Worm (Caenorhabditis elegans): Measurements from ENCODE around the gene ugt-54.
"Not testable (repeated sequence)": the region's sequence is repeated elsewhere in the genome, so short reads cannot be mapped to it uniquely, and the experiment has no call there.

The ugt-54 gene

DNA sequence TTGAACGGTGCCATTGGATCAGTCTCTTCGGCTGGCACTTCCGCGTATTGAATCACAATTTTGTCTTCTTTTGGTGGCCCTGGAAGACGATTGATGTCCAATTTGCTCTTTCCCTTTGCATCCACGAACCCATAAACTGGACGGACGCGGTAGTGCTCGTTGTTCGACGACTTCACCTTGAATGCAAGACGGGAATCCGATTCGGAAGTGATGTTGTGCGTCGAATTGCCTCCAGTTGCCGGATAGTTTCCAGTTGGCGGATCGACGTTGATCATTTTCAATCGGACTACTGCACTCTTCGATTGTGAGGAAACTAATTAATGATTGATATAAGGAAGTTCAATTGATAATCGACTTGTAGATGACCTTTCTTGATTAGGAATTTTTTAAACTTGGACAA is 23.2 kb upstream of the ugt-54 start, which contains the start of gene ssp-34:
Gene ssp-34, minus strand, starts transcription at position 275 of the 400 bp plus-strand sequence.
- no peak for TF ChIP-seq nhr-12 (tag; optimal IDR thresholded peaks at IDR 0.05)
- TF ChIP-seq alr-1 (tag; optimal IDR thresholded peaks at IDR 0.05): no peak
- TF ChIP-seq sem-4 (tag; optimal IDR thresholded peaks at IDR 0.05): no peak
- no peak for TF ChIP-seq C34F6.9 (tag; optimal IDR thresholded peaks at IDR 0.05)
- no peak for TF ChIP-seq ama-1 (optimal IDR thresholded peaks at IDR 0.05)
- no peak for TF ChIP-seq zag-1 (tag; optimal IDR thresholded peaks at IDR 0.05)
- no peak for TF ChIP-seq aly-2 (tag; optimal IDR thresholded peaks at IDR 0.05)
- TF ChIP-seq lin-39 (tag; optimal IDR thresholded peaks at IDR 0.05): no peak
- no peak for TF ChIP-seq ZK546.5 (tag; optimal IDR thresholded peaks at IDR 0.05)
- no peak for TF ChIP-seq mab-5 (tag; optimal IDR thresholded peaks at IDR 0.05)
- TF ChIP-seq ztf-1 (GFP tag; conservative IDR thresholded peaks at IDR 0.05): no peak

DNA sequence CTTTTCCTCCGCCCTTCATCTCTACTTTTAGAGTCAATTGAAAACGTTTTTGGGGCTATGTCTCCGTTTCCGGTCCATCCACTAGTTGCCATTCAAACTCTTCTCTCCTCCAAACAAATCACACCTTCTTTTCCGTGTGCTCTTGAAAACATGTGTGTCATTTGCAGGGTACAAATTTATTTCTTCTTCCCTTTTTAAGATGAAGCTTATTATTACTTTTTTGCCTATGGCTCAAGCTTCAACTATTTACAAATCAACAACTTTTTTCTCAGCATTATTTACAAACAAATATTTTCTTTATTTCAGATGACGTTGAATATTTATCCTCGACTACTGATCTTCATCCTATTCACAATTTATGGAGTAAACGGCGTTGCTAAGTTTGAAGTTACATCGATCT is 17.0 kb upstream of the ugt-54 start, which contains the start of gene T25B9.3:
Gene T25B9.3, plus strand, starts transcription at position 301 of the 400 bp plus-strand sequence.
- TF ChIP-seq F13H6.1 (tag; optimal IDR thresholded peaks at IDR 0.05) (no peak), nhr-25 (tag; optimal IDR thresholded peaks at IDR 0.05) (no peak), nhr-12 (tag; optimal IDR thresholded peaks at IDR 0.05) (no peak), nhr-77 (tag; optimal IDR thresholded peaks at IDR 0.05) (no peak), C34F6.9 (tag; optimal IDR thresholded peaks at IDR 0.05) (no peak), sma-9 (GFP tag; optimal IDR thresholded peaks at IDR 0.05) (no peak), sma-9 (tag; optimal IDR thresholded peaks at IDR 0.05) (no peak), fos-1 (tag; optimal IDR thresholded peaks at IDR 0.05) (no peak), nhr-6 (tag; optimal IDR thresholded peaks at IDR 0.05) (no peak), ztf-1 (GFP tag; conservative IDR thresholded peaks at IDR 0.05) (no peak), unc-55 (GFP tag; optimal IDR thresholded peaks at IDR 0.05) (no peak), unc-62 (GFP tag; optimal IDR thresholded peaks at IDR 0.05) (no peak), dmd-4 (tag; optimal IDR thresholded peaks at IDR 0.05) (no peak), lin-13 (GFP tag; optimal IDR thresholded peaks at IDR 0.05) (no peak), crh-2 (tag; optimal IDR thresholded peaks at IDR 0.05) (no peak), nhr-129 (tag; optimal IDR thresholded peaks at IDR 0.05) (no peak)

DNA sequence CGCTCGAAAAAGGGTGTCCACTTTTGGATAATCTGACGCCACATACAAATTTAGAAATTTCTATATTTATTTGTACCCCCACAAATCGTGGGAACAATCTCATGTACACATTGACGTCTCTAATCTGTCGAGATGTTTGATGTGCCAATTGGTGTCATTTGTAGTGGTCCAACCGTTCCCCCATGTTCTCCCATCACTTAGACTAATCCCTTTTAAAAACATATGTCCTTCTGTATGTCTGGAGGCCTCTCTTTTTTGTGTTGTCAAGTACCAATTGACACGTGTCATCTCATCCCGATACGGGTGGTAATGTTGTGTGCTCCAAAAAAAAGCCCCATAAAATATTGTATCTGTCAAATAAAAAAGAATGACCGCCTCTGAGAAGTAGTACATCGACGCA is 16.2 kb upstream of the ugt-54 start:
- TF ChIP-seq nhr-12 (tag; optimal IDR thresholded peaks at IDR 0.05) (no peak), nhr-237 (tag; optimal IDR thresholded peaks at IDR 0.05) (no peak)

DNA sequence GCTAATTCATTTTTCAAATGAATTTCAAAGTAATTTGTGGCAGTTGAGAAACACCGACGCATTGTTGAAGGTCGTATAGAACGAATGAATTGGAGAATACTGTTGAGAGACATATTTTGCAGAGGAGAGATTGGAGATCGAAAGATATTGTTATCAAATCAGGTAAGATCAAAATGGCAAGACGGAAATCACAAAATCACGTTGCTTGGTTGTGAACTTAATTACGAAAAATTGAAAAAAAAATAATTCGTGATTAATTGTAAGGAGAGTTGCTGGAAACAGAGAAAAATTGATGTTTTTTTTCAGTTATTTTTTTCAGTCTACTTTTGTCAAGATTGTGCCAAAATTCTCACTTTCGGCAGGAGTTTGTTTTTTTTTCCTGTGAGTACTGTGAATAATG is 11.5 kb upstream of the ugt-54 start, which contains the start of gene T25B9.1:
Gene T25B9.1, minus strand, starts transcription at position 101 of the 400 bp plus-strand sequence.
- TF ChIP-seq egl-27 (tag; optimal IDR thresholded peaks at IDR 0.05) (no peak), lin-11 (tag; optimal IDR thresholded peaks at IDR 0.05) (no peak), lsy-2 (tag; optimal IDR thresholded peaks at IDR 0.05) (no peak), nhr-237 (tag; optimal IDR thresholded peaks at IDR 0.05) (no peak), R02D3.7 (tag; optimal IDR thresholded peaks at IDR 0.05) (no peak), ama-1 (optimal IDR thresholded peaks at IDR 0.05) (no peak), unc-62 (GFP tag; optimal IDR thresholded peaks at IDR 0.05) (no peak), mab-5 (tag; optimal IDR thresholded peaks at IDR 0.05) (no peak), nhr-23 (tag; optimal IDR thresholded peaks at IDR 0.05) (no peak), ztf-4 (tag; optimal IDR thresholded peaks at IDR 0.05) (no peak), ztf-1 (GFP tag; conservative IDR thresholded peaks at IDR 0.05) (no peak), ceh-82 (tag; optimal IDR thresholded peaks at IDR 0.05) (no peak), F13H6.1 (tag; optimal IDR thresholded peaks at IDR 0.05) (no peak), crh-2 (tag; optimal IDR thresholded peaks at IDR 0.05) (no peak), lin-39 (tag; optimal IDR thresholded peaks at IDR 0.05) (no peak), zag-1 (tag; optimal IDR thresholded peaks at IDR 0.05) (no peak), fos-1 (tag; optimal IDR thresholded peaks at IDR 0.05) (no peak)

DNA sequence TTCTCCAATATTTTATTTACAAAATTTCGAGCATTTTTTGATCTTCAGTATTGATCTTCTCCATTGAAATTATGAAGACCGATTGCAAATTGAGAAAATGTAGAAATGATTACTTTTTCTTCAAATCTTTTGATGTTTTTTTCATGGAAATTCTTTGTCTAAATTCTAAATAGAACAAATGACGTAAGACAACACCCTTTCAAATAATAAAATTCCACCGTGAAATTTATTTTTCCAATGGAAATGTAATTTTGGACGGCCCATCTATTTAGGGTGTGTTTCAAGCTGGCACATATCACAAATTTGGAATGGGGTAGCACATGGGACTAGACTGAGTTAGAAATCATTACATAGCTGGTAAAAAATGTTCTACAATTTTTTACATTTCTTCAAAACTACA is 9.8 kb upstream of the ugt-54 start, which contains the start of gene T25B9.2:
Gene T25B9.2, minus strand, starts transcription at position 101 of the 400 bp plus-strand sequence.
- not testable (repeated sequence) for TF ChIP-seq aly-2, ceh-82, nhr-11 (tag; optimal IDR thresholded peaks at IDR 0.05)

DNA sequence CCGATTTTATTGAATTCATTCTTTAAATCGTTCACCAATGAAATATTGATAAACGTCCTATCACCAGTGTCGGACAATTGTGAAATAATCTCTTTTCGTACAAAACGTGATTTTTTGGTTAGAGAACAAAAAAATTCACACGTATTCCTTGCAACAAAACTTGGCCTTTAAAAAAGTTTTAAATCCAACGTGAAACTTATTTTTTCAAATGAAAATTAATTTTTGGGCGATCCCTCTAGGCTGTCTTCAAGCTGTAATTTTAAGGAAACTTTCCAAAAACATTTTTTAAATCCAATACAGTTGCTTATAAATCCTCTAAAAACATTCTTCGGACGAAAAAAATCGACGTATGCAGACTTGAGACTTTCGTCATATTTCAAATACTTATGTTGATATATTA is 6.8 kb upstream of the ugt-54 start, which contains the start of gene T25B9.5:
Gene T25B9.5, minus strand, starts transcription at position 101 of the 400 bp plus-strand sequence.
- TF ChIP-seq nhr-21 (tag; optimal IDR thresholded peaks at IDR 0.05): no peak
